Worm (Caenorhabditis elegans) whole organism, L2 larva: ENCODE data around the gene M04B2.6.
A peak's percentile ranks its signal among the peaks of the same experiment; 100 is the strongest.

Experiments used
- C34F6.9 ChIP-seq: fragments of 150-350 bp; optimal IDR thresholded peaks from 2 replicates; lab custom pipeline; 2014; ENCODE audit warnings: missing biosample characterization, missing genetic modification characterization
- R02D3.7 ChIP-seq: fragments of 150-350 bp; optimal IDR thresholded peaks from 2 replicates; lab custom pipeline; 2014; ENCODE audit warnings: missing biosample characterization, missing genetic modification characterization
- ama-1 ChIP-seq: fragments of 150-350 bp; optimal IDR thresholded peaks from 2 replicates; lab custom pipeline; 2018; ENCODE audit warnings: inconsistent platforms
- egl-27 ChIP-seq: sonication (generic microtip); optimal IDR thresholded peaks from 3 replicates; lab custom pipeline; 2017; ENCODE audit warnings: missing biosample characterization, missing genetic modification reagents, missing genetic modification characterization
- mbf-1 ChIP-seq: sonication (generic microtip); optimal IDR thresholded peaks from 2 replicates; lab custom pipeline; 2017; ENCODE audit warnings: missing biosample characterization, missing genetic modification characterization
- nhr-129 ChIP-seq: fragments of 150-350 bp; optimal IDR thresholded peaks from 2 replicates; lab custom pipeline; 2014; ENCODE audit warnings: missing biosample characterization, missing genetic modification characterization
- unc-62 ChIP-seq: fragments of 150-350 bp; optimal IDR thresholded peaks from 2 replicates; lab custom pipeline; 2014; ENCODE audit warnings: missing biosample characterization, missing genetic modification reagents, missing genetic modification characterization
- ztf-11 ChIP-seq: sonication (generic microtip); optimal IDR thresholded peaks from 2 replicates; lab custom pipeline; 2017; ENCODE audit warnings: missing biosample characterization, missing genetic modification characterization

DNA sequence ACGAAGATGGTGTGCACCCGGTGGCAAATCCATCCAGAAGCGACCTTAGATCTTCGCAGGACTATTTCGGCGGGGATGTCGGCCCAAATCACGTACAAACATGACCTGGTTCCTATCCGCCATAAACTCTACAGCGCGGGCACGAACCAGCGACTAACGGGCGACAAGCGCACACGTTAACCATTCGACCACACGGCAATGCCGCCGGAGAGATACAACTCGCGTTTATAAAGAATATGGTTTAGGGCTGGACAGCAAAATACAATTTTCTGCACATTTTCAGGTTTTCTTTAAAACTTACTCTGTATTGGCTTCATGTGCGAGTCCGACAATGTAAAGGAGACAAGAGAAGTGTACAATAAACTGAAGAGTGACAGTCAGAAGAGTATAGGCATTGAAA is 36.5 kb downstream of the M04B2.6 start:
- TF ChIP-seq ztf-11 (no peak), ama-1 (peak; percentile 61), C34F6.9 (tag; lab: Kevin White, UChicago) (peak; percentile 70), unc-62 (GFP tag; lab: Kevin White, UChicago) (no peak), R02D3.7 (tag; lab: Kevin White, UChicago) (no peak), egl-27 (tag; lab: Kevin White, UChicago) (peak; percentile 54), mbf-1 (tag; lab: Kevin White, UChicago) (no peak), nhr-129 (tag; lab: Kevin White, UChicago) (peak; percentile 79)
